Fruit fly (Drosophila melanogaster) whole organism, wandering third instar larva: ENCODE measurements around the gene CG11927.

Experiments
- GATAd ChIP-seq: sonication (Bioruptor generic); optimal IDR thresholded peaks from 2 replicates; lab custom pipeline; 2016; ENCODE audit warnings: missing biosample characterization, missing genetic modification characterization
- Hr83 ChIP-seq: fragments of 200-300 bp; sonication (Bioruptor generic); optimal IDR thresholded peaks from 2 replicates; lab custom pipeline; 2016; ENCODE audit warnings: missing biosample characterization, mild to moderate bottlenecking, missing genetic modification characterization, moderate library complexity; ENCODE audit not compliant: poor library complexity, severe bottlenecking
- Mio ChIP-seq: sonication (Bioruptor generic); optimal IDR thresholded peaks from 2 replicates; lab custom pipeline; 2016; ENCODE audit warnings: missing biosample characterization, missing genetic modification characterization
- Vsx2 ChIP-seq: fragments of 200-300, 225-300 bp; sonication (Bioruptor generic); optimal IDR thresholded peaks from 2 replicates; lab custom pipeline; 2018; ENCODE audit warnings: missing biosample characterization, missing genetic modification characterization; ENCODE audit not compliant: partially characterized antibody
- rgr ChIP-seq: fragments of 200-800 bp; sonication (Bioruptor generic); optimal IDR thresholded peaks from 3 replicates; lab custom pipeline; 2016; ENCODE audit warnings: missing biosample characterization, mild to moderate bottlenecking, missing genetic modification characterization

DNA sequence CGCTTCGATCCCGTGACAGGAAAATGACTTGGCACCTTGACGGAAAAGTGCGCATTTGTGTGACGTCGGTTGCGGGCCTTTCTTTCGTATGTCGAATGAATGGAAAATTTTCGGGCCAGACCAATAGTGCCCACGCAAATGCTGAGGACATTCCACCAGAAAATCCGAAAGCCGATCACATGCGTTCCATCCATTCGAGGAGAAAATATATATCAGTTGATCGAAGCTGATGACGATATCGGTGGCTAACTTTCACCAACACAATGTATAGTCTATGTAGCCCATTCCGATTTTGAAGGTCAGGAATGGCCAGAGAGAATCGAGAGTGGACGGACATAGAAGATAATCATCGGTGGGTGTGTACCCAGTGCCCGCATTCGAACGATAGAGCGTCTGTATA is 50.6 kb downstream of the CG11927 start:
- TF ChIP-seq GATAd (GFP tag; lab: Kevin White, UChicago), result no peak
- no peak for TF ChIP-seq Vsx2
- TF ChIP-seq rgr, result no peak
- no peak for TF ChIP-seq Mio (GFP tag; lab: Kevin White, UChicago)
- no peak for TF ChIP-seq Hr83 (GFP tag; lab: Kevin White, UChicago)
